Worm (Caenorhabditis elegans): ENCODE measurements around the gene nhr-239.
A peak's percentile ranks its signal among the peaks of the same experiment; 100 is the strongest.

Gene nhr-239

ce11 chrIII:2578563-2578962, 17.1 kb downstream of the nhr-239 start (continued):
- TF ChIP-seq egl-27 (tag; optimal IDR thresholded peaks at IDR 0.05) (no peak), rnt-1 (tag; optimal IDR thresholded peaks at IDR 0.05) (peak; percentile 63), pag-3 (tag; optimal IDR thresholded peaks at IDR 0.05; ENCODE audit: borderline replicate concordance, insufficient read depth) (no peak), sox-4 (tag; optimal IDR thresholded peaks at IDR 0.05) (no peak), dsc-1 (tag; optimal IDR thresholded peaks at IDR 0.05) (peak; percentile 28), tlp-1 (tag; optimal IDR thresholded peaks at IDR 0.05) (no peak), lin-13 (GFP tag; optimal IDR thresholded peaks at IDR 0.05) (no peak), nhr-90 (tag; optimal IDR thresholded peaks at IDR 0.05; ENCODE audit: poor library complexity) (no peak), ceh-88 (GFP tag; IDR thresholded peaks at IDR 0.05) (no peak), ztf-11 (tag; optimal IDR thresholded peaks at IDR 0.05) (no peak), ztf-4 (tag; optimal IDR thresholded peaks at IDR 0.05) (no peak), pqm-1 (tag; optimal IDR thresholded peaks at IDR 0.05) (no peak), efl-1 (optimal IDR thresholded peaks at IDR 0.05) (peak; percentile 74 to 78), efl-1 (GFP tag; optimal IDR thresholded peaks at IDR 0.05 in 1 of 2) (peak; percentile 52 to 93), sptf-1 (tag; optimal IDR thresholded peaks at IDR 0.05) (no peak), aha-1 (tag; optimal IDR thresholded peaks at IDR 0.05) (no peak), irx-1 (tag; optimal IDR thresholded peaks at IDR 0.05) (peak; percentile 40), zag-1 (tag; optimal IDR thresholded peaks at IDR 0.05) (no peak), snu-23 (GFP tag; optimal IDR thresholded peaks at IDR 0.05) (peak; percentile 76), nhr-76 (tag; optimal IDR thresholded peaks at IDR 0.05) (no peak), fkh-8 (tag; optimal IDR thresholded peaks at IDR 0.05) (peak; percentile 16), unc-98 (GFP tag; IDR thresholded peaks at IDR 0.05) (no peak), nhr-11 (tag; optimal IDR thresholded peaks at IDR 0.05) (no peak), snpc-4 (tag; optimal IDR thresholded peaks at IDR 0.05) (no peak), unc-30 (tag; optimal IDR thresholded peaks at IDR 0.05) (no peak), zip-4 (GFP tag; optimal IDR thresholded peaks at IDR 0.05) (no peak), ceh-63 (GFP tag; optimal IDR thresholded peaks at IDR 0.05) (no peak), lin-39 (tag; optimal IDR thresholded peaks at IDR 0.05) (no peak), jun-1 (tag; optimal IDR thresholded peaks at IDR 0.05) (peak; percentile 15), efl-3 (GFP tag; optimal IDR thresholded peaks at IDR 0.05) (no peak), mdl-1 (tag; optimal IDR thresholded peaks at IDR 0.05) (peak in 1 of 2 experiments; percentile 71), ceh-8 (GFP tag; optimal IDR thresholded peaks at IDR 0.05) (no peak), sup-37 (GFP tag; optimal IDR thresholded peaks at IDR 0.05) (no peak), dpl-1 (GFP tag; optimal IDR thresholded peaks at IDR 0.05) (peak in 2 of 3 experiments; percentile 51 to 53), blmp-1 (tag; optimal IDR thresholded peaks at IDR 0.05) (peak; percentile 91), hpl-2 (GFP tag; optimal IDR thresholded peaks at IDR 0.05) (no peak), tbx-2 (tag; optimal IDR thresholded peaks at IDR 0.05) (peak; percentile 62), grh-1 (GFP tag; IDR thresholded peaks at IDR 0.05) (no peak), fkh-4 (tag; optimal IDR thresholded peaks at IDR 0.05; ENCODE audit: borderline replicate concordance) (no peak), F16B12.6 (tag; optimal IDR thresholded peaks at IDR 0.05) (no peak), mef-2 (tag; optimal IDR thresholded peaks at IDR 0.05) (no peak), alr-1 (tag; optimal IDR thresholded peaks at IDR 0.05; ENCODE audit: borderline replicate concordance) (no peak), unc-130 (tag; optimal IDR thresholded peaks at IDR 0.05) (no peak), C16A3.4 (tag; optimal IDR thresholded peaks at IDR 0.05) (peak; percentile 14), xbp-1 (tag; optimal IDR thresholded peaks at IDR 0.05) (peak; percentile 29), pax-3 (tag; optimal IDR thresholded peaks at IDR 0.05) (no peak), elt-2 (tag; optimal IDR thresholded peaks at IDR 0.05) (no peak), nhr-20 (tag; optimal IDR thresholded peaks at IDR 0.05) (peak; percentile 28), nhr-12 (tag; optimal IDR thresholded peaks at IDR 0.05) (no peak), fkh-10 (GFP tag; optimal IDR thresholded peaks at IDR 0.05) (no peak), ets-5 (GFP tag; IDR thresholded peaks at IDR 0.05) (no peak), nhr-237 (tag; optimal IDR thresholded peaks at IDR 0.05) (no peak), fos-1 (tag; optimal IDR thresholded peaks at IDR 0.05) (peak; percentile 13), nhr-85 (tag) (peak; percentile 69)

All from whole organism, L1 larva.